Fruit fly (Drosophila melanogaster): ENCODE data around the gene CG42374.

Gene CG42374

dm6 chr3L:19292440-19293175 is 29.0 kb downstream of the CG42374 start, which contains the start of gene Gbs-76A (continued):
- TF ChIP-seq slbo (GFP tag; IDR thresholded peaks at IDR 0.05), result peak; percentile 80; the same call in 1 of the 2 replicates
- TF ChIP-seq CG12236 (GFP tag; optimal IDR thresholded peaks at IDR 0.05), result no peak
- TF ChIP-seq CG14860 (GFP tag; IDR thresholded peaks at IDR 0.05; ENCODE audit: partially characterized antibody), result peak; percentile 49; the same call in 1 of the 3 replicates
- peak; percentile 36 for TF ChIP-seq CG2116 (GFP tag; optimal IDR thresholded peaks at IDR 0.05)
- peak; percentile 88 for TF ChIP-seq CG17361 (GFP tag; IDR thresholded peaks at IDR 0.05)
- peak; percentile 53 for TF ChIP-seq CG11723 (GFP tag; optimal IDR thresholded peaks at IDR 0.05)
- TF ChIP-seq stwl (tag; optimal IDR thresholded peaks at IDR 0.05), result no peak
- peak; percentile 79 for TF ChIP-seq NfI (GFP tag; optimal IDR thresholded peaks at IDR 0.05)
- TF ChIP-seq vfl (GFP tag; optimal IDR thresholded peaks at IDR 0.05), result no peak
- peak; percentile 93 for TF ChIP-seq CG31441 (GFP tag; IDR thresholded peaks at IDR 0.05)
- TF ChIP-seq jigr1 (GFP tag; IDR thresholded peaks at IDR 0.05), result no peak; the same call in 2 of the 3 replicates
- peak; percentile 24 for TF ChIP-seq CG7987 (GFP tag; optimal IDR thresholded peaks at IDR 0.05)
- peak; percentile 27; the same call in 1 of the 2 replicates for TF ChIP-seq cas (GFP tag; IDR thresholded peaks at IDR 0.05)
- no peak for TF ChIP-seq CG7928 (GFP tag; optimal IDR thresholded peaks at IDR 0.05)
- peak; percentile 81 for TF ChIP-seq CG9932 (GFP tag; IDR thresholded peaks at IDR 0.05)
- peak; percentile 53 for TF ChIP-seq CG31224 (GFP tag; IDR thresholded peaks at IDR 0.05)
- TF ChIP-seq kay (GFP tag; optimal IDR thresholded peaks at IDR 0.05), result peak; percentile 44
- TF ChIP-seq Antp (GFP tag; optimal IDR thresholded peaks at IDR 0.05), result no peak
- TF ChIP-seq CG12104 (GFP tag; optimal IDR thresholded peaks at IDR 0.05), result peak; percentile 34
- peak; percentile 67; the same call in 1 of the 2 replicates for TF ChIP-seq E2f2 (GFP tag; IDR thresholded peaks at IDR 0.05)
- TF ChIP-seq tgo (GFP tag; IDR thresholded peaks at IDR 0.05), result peak; percentile 79
- no peak for TF ChIP-seq her (GFP tag; optimal IDR thresholded peaks at IDR 0.05)
- no peak for TF ChIP-seq Sry-β (GFP tag; optimal IDR thresholded peaks at IDR 0.05)
- no peak; the same call in 1 of the 2 replicates for TF ChIP-seq chm (GFP tag; IDR thresholded peaks at IDR 0.05)
- no peak for TF ChIP-seq CG31388 (GFP tag; optimal IDR thresholded peaks at IDR 0.05)
- TF ChIP-seq sna (GFP tag; IDR thresholded peaks at IDR 0.05; ENCODE audit: partially characterized antibody), result peak; percentile 65
- peak; percentile 78 for TF ChIP-seq CG10431 (GFP tag; optimal IDR thresholded peaks at IDR 0.05)
- TF ChIP-seq CG7556 (GFP tag; optimal IDR thresholded peaks at IDR 0.05), result peak; percentile 90
- TF ChIP-seq ab (GFP tag; optimal IDR thresholded peaks at IDR 0.05), result no peak
- TF ChIP-seq usp (GFP tag; optimal IDR thresholded peaks at IDR 0.05), result no peak
- TF ChIP-seq lola (GFP tag; optimal IDR thresholded peaks at IDR 0.05), result peak in 1 of 3 experiments; percentile 64
- TF ChIP-seq Vsx1 (GFP tag; optimal IDR thresholded peaks at IDR 0.05), result peak; percentile 70
- TF ChIP-seq so (GFP tag; IDR thresholded peaks at IDR 0.05), result no peak; the same call in 2 of the 3 replicates
- peak; percentile 81 for TF ChIP-seq CG9727 (GFP tag; optimal IDR thresholded peaks at IDR 0.05)
- 0 out of 3 replicates have a peak, but pooled peaks have one; percentile 48 for TF ChIP-seq Mrtf (GFP tag; IDR thresholded peaks at IDR 0.05)
- no peak for TF ChIP-seq CG4360 (GFP tag; IDR thresholded peaks at IDR 0.05)
- TF ChIP-seq CG12071 (GFP tag; optimal IDR thresholded peaks at IDR 0.05), result no peak
- TF ChIP-seq CG4820 (GFP tag; optimal IDR thresholded peaks at IDR 0.05), result peak; percentile 36
- no peak for TF ChIP-seq dati (GFP tag; IDR thresholded peaks at IDR 0.05)
- TF ChIP-seq CG33557 (GFP tag; optimal IDR thresholded peaks at IDR 0.05), result peak; percentile 60
- peak; percentile 81 for TF ChIP-seq salm (tag; optimal IDR thresholded peaks at IDR 0.05)
- peak; percentile 82 for TF ChIP-seq CG17829 (tag; optimal IDR thresholded peaks at IDR 0.05)
- TF ChIP-seq zf30C (GFP tag; optimal IDR thresholded peaks at IDR 0.05), result peak; percentile 75
- peak; percentile 71 for TF ChIP-seq gsb-n (tag; optimal IDR thresholded peaks at IDR 0.05)
- TF ChIP-seq HLHmδ (GFP tag; optimal IDR thresholded peaks at IDR 0.05), result no peak
- peak; percentile 80 for TF ChIP-seq ci (GFP tag; IDR thresholded peaks at IDR 0.05)
- peak; percentile 79 for TF ChIP-seq CG7357 (GFP tag; IDR thresholded peaks at IDR 0.05)
- TF ChIP-seq CG7963 (GFP tag; IDR thresholded peaks at IDR 0.05; ENCODE audit: partially characterized antibody), result no peak
- TF ChIP-seq mld (GFP tag; IDR thresholded peaks at IDR 0.05; ENCODE audit: partially characterized antibody), result no peak
